Fruit fly (Drosophila melanogaster): ENCODE results near the gene CG17855.

The CG17855 gene

DNA sequence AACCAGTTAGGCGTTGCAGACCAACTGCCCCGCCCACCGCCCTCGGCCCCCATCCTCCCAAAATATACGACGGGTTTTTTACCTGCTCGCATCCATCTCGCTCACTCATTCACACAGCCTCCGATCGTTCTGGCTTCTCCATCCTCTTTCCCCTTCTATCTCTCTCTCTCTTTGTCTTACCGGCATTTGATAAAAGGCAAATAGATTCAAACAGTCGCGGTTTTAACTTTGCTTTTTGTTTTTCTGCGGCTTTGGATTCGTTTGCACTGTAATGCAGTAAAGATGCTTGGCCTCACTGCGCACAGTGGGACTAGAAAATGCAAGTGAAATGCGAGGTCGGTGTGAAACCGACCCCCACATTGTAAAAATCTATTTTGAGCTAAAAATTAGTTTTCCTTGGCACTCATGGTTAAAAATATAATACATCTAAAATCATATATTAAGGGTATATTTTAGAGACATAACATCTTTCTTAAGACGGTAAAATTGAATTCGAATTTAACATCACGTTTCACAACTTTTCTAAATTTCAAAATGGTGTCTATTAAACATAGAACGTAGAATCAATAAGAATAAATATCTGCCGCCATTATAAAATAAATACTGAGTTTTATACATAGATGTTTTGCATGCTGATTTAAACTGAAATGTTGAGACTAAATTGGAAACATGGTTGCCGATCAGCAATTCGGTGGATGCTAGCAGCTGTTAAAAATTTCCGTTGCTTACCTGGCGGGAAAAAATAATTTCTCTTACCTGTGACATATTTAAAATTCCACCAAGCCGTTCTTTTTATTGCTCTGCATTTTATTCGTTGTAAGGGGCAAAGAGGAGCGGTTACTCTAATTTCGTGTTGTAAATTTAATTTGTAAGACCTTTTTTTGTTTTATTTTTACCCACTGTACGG is 43.7 kb upstream of the CG17855 start:
- TF ChIP-seq CG14655 (GFP tag; optimal IDR thresholded peaks at IDR 0.05) (peak; percentile 76), CG34367 (tag; optimal IDR thresholded peaks at IDR 0.05) (no peak), CG13204 (GFP tag; optimal IDR thresholded peaks at IDR 0.05) (peak; percentile 51), Pif1A (GFP tag; optimal IDR thresholded peaks at IDR 0.05) (peak; percentile 17), fd96Ca (GFP tag; IDR thresholded peaks at IDR 0.05) (peak; percentile 74), CG8159 (tag; optimal IDR thresholded peaks at IDR 0.05) (peak; percentile 0), CG15710 (tag; optimal IDR thresholded peaks at IDR 0.05) (no peak), EcR (GFP tag; optimal IDR thresholded peaks at IDR 0.05) (peak; percentile 64), CG8301 (tag; optimal IDR thresholded peaks at IDR 0.05) (peak; percentile 40), CG4496 (GFP tag; IDR thresholded peaks at IDR 0.05) (peak; percentile 70; the same call in 2 of the 3 replicates), CG9948 (tag; optimal IDR thresholded peaks at IDR 0.05) (peak; percentile 1), Ets98B (GFP tag; IDR thresholded peaks at IDR 0.05) (peak; percentile 46), CG10348 (GFP tag; IDR thresholded peaks at IDR 0.05) (peak; percentile 34; the same call in 1 of the 2 replicates), Snoo (tag; optimal IDR thresholded peaks at IDR 0.05) (peak; percentile 20), CG12605 (GFP tag; IDR thresholded peaks at IDR 0.05) (peak; percentile 6; the same call in 1 of the 2 replicates), D1 (tag; optimal IDR thresholded peaks at IDR 0.05) (no peak), rn (GFP tag; IDR thresholded peaks at IDR 0.05) (no peak), Pif1B (GFP tag; optimal IDR thresholded peaks at IDR 0.05) (no peak), gl (tag; optimal IDR thresholded peaks at IDR 0.05) (no peak), CG17806 (tag; optimal IDR thresholded peaks at IDR 0.05) (peak; percentile 23), CG32121 (GFP tag; IDR thresholded peaks at IDR 0.05) (peak; percentile 56)

DNA sequence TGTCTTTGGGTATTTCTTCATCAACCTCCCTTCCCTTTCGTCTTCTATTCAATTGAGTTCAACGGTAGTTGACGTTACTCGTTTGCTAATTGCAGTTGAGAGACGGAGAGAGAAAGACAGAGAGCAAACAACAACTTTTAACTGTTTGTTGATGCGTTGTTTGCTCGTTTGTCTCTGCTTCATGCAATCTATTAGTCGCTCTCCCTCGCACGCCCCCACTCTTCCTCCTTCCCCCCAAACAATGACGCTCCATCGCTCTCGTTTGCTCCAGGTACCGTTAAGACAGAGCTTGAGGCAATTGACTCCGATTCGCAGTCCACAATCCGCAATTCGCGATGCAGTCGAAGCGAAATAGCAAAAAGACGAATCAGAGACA is 43.0 kb upstream of the CG17855 start:
- no peak for TF ChIP-seq Pif1B (GFP tag; optimal IDR thresholded peaks at IDR 0.05)
- TF ChIP-seq CG12605 (GFP tag; IDR thresholded peaks at IDR 0.05), result peak; percentile 9; the same call in 1 of the 2 replicates
- TF ChIP-seq Snoo (tag; optimal IDR thresholded peaks at IDR 0.05), result no peak
- TF ChIP-seq EcR (GFP tag; optimal IDR thresholded peaks at IDR 0.05), result peak; percentile 81
- TF ChIP-seq CG34367 (tag; optimal IDR thresholded peaks at IDR 0.05), result no peak

DNA sequence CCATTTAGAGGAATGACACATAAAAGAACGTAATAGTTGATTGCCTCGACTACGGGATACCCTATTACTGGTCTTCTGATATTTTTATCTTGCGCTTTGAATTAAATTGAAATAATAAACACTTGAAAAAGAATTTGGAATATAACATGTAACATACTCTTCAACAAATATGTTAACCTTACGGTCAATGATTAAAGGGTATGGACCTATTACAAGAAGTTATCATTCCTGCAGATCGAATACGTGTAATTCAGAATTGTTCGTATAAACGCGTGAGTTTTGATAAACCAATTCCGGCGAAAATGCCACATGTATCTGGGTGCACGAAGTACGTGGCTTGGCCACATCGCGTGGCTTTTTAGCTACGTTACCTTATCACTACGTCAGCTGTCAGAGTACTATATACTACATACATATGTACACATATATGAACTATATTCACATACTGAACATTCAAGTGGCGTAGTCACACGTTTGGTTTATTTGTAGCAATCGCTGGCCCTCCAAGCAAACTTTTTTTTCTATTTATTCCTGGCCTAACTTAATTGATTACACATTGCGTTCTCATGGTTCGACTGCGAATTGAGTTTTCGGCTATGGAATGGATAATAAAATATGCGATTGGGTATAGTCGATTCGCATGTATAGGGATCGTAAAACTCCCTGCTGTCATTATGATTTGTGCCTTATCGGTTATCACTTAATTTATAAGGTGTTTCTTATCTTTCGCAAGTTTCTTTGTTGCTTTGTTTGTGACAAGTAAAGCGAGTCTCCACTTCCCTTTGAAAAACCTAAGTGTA is 41.9 kb upstream of the CG17855 start:
- TF ChIP-seq Ets98B (GFP tag; IDR thresholded peaks at IDR 0.05) (peak; percentile 43), CG13204 (GFP tag; optimal IDR thresholded peaks at IDR 0.05) (no peak), CG17806 (tag; optimal IDR thresholded peaks at IDR 0.05) (peak; percentile 39), Pif1A (GFP tag; optimal IDR thresholded peaks at IDR 0.05) (peak; percentile 11), Snoo (tag; optimal IDR thresholded peaks at IDR 0.05) (peak; percentile 51), CG4496 (GFP tag; IDR thresholded peaks at IDR 0.05) (peak; percentile 55; the same call in 1 of the 3 replicates), CG8159 (tag; optimal IDR thresholded peaks at IDR 0.05) (peak; percentile 58), CG15710 (tag; optimal IDR thresholded peaks at IDR 0.05) (peak; percentile 21), CG14655 (GFP tag; optimal IDR thresholded peaks at IDR 0.05) (peak; percentile 56), rn (GFP tag; IDR thresholded peaks at IDR 0.05) (no peak), EcR (GFP tag; optimal IDR thresholded peaks at IDR 0.05) (peak; percentile 8), CG9948 (tag; optimal IDR thresholded peaks at IDR 0.05) (peak; percentile 37), Pif1B (GFP tag; optimal IDR thresholded peaks at IDR 0.05) (peak; percentile 14), CG34367 (tag; optimal IDR thresholded peaks at IDR 0.05) (peak; percentile 35), CG32121 (GFP tag; IDR thresholded peaks at IDR 0.05) (no peak; the same call in 1 of the 2 replicates), CG8301 (tag; optimal IDR thresholded peaks at IDR 0.05) (peak; percentile 53)

DNA sequence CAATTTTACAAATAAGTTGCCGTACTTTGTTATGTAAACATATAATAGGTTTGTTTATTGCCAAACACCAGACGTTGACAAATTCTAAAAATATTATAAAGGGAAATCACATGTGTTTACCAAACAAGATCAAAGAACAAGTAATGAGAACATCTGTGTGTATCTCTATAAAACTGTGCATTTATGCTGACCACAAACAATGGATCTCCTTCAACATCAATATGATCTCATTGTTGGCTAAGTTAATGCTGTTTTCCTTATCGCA is 41.4 kb upstream of the CG17855 start:
- TF ChIP-seq CG8159 (tag; optimal IDR thresholded peaks at IDR 0.05), result no peak
- TF ChIP-seq D1 (tag; optimal IDR thresholded peaks at IDR 0.05), result no peak
- no peak for TF ChIP-seq Pif1A (GFP tag; optimal IDR thresholded peaks at IDR 0.05)
- no peak for TF ChIP-seq rn (GFP tag; IDR thresholded peaks at IDR 0.05)
- TF ChIP-seq CG12605 (GFP tag; IDR thresholded peaks at IDR 0.05), result no peak
- TF ChIP-seq CG10348 (GFP tag; IDR thresholded peaks at IDR 0.05), result no peak
- no peak for TF ChIP-seq EcR (GFP tag; optimal IDR thresholded peaks at IDR 0.05)
- no peak for TF ChIP-seq CG8301 (tag; optimal IDR thresholded peaks at IDR 0.05)
- no peak for TF ChIP-seq CG15710 (tag; optimal IDR thresholded peaks at IDR 0.05)
- no peak for TF ChIP-seq CG32121 (GFP tag; IDR thresholded peaks at IDR 0.05)
- no peak for TF ChIP-seq CG14655 (GFP tag; optimal IDR thresholded peaks at IDR 0.05)
- no peak for TF ChIP-seq fd96Ca (GFP tag; IDR thresholded peaks at IDR 0.05)
- TF ChIP-seq Pif1B (GFP tag; optimal IDR thresholded peaks at IDR 0.05), result no peak
- no peak for TF ChIP-seq CG17806 (tag; optimal IDR thresholded peaks at IDR 0.05)
- TF ChIP-seq CG34367 (tag; optimal IDR thresholded peaks at IDR 0.05), result no peak
- TF ChIP-seq gl (tag; optimal IDR thresholded peaks at IDR 0.05), result no peak
- TF ChIP-seq Snoo (tag; optimal IDR thresholded peaks at IDR 0.05), result no peak

DNA sequence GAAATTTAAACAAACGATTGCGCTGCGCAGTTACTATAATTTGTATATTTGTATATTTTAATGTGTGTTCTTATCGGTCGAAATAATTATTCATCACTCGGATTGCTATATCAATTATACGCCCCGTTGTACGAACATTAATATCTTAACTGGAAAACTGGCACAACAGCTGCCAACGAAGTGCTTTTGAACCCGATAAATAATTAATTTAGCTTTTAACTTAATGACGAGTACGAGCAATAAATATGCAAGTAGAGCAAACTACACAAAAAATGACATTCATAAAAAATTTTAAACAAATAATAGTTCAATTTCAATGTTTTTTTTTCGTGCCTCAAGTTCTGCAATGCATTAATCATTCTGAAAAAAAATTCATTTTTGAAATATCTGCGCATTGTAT is 39.9 kb upstream of the CG17855 start:
- TF ChIP-seq rn (GFP tag; IDR thresholded peaks at IDR 0.05), result no peak
- TF ChIP-seq CG12605 (GFP tag; IDR thresholded peaks at IDR 0.05), result no peak
- TF ChIP-seq CG17806 (tag; optimal IDR thresholded peaks at IDR 0.05), result no peak
- no peak for TF ChIP-seq CG8301 (tag; optimal IDR thresholded peaks at IDR 0.05)
- TF ChIP-seq CG34367 (tag; optimal IDR thresholded peaks at IDR 0.05), result no peak
- TF ChIP-seq Snoo (tag; optimal IDR thresholded peaks at IDR 0.05), result no peak
- no peak for TF ChIP-seq EcR (GFP tag; optimal IDR thresholded peaks at IDR 0.05)
- TF ChIP-seq D1 (tag; optimal IDR thresholded peaks at IDR 0.05), result no peak
- no peak for TF ChIP-seq CG14655 (GFP tag; optimal IDR thresholded peaks at IDR 0.05)
- no peak for TF ChIP-seq CG13204 (GFP tag; optimal IDR thresholded peaks at IDR 0.05)
- TF ChIP-seq CG8159 (tag; optimal IDR thresholded peaks at IDR 0.05), result no peak
- no peak for TF ChIP-seq Pif1A (GFP tag; optimal IDR thresholded peaks at IDR 0.05)
- no peak for TF ChIP-seq CG15710 (tag; optimal IDR thresholded peaks at IDR 0.05)
- TF ChIP-seq Pif1B (GFP tag; optimal IDR thresholded peaks at IDR 0.05), result no peak
- TF ChIP-seq CG32121 (GFP tag; IDR thresholded peaks at IDR 0.05), result no peak
- TF ChIP-seq Ets98B (GFP tag; IDR thresholded peaks at IDR 0.05), result no peak
- TF ChIP-seq CG9948 (tag; optimal IDR thresholded peaks at IDR 0.05), result no peak
